Worm (Caenorhabditis elegans): ENCODE measurements around the gene mrp-3.
A peak's percentile ranks its signal among the peaks of the same experiment; 100 is the strongest.

Gene mrp-3

DNA sequence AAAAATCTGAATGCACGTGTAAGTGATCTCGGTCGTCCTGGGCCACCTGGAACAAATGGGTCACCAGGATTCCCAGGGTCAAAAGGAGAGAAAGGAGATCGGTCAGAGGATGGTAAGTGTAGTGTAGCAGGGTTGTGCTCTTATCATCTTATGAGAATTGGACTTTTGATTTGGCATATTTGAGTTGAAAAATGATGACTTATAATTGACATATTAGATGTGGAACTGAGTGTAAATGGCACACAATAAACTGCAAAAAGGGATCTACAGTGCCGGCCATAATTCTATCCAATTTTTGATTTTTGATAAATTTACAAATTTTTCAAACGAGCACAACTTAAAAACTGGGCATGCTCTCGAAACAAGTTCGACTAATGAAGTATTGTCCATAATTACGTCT is 5.1 kb upstream of the mrp-3 start:
- TF ChIP-seq efl-1 (optimal IDR thresholded peaks at IDR 0.05) (no peak), efl-1 (GFP tag; optimal IDR thresholded peaks at IDR 0.05 in 1 of 2) (peak in 1 of 2 experiments; percentile 1), tbx-2 (tag; optimal IDR thresholded peaks at IDR 0.05) (no peak)

DNA sequence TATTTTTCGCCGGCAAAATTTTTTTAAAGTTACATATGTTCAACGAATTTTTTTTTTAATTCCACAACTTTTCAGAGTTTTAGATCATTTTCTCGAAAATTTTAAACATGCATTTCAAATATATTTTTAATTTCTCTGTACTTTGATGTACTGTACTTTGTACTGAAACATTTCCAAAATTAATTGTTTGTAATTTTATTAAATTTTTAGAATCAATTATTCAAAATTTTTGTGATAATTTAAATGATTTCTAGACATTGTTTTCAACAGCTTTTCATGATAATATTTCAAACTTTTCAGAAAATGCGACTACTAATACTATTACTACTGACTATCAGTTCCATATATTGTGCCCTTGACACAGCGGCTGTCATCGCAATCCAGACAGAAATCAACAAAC is 4.6 kb upstream of the mrp-3 start, which contains the start of gene mec-5:
TSS of gene mec-5 (plus strand) at position 301 of the 400 bp plus-strand sequence.
- TF ChIP-seq nhr-77 (tag; optimal IDR thresholded peaks at IDR 0.05) = no peak
- no peak for TF ChIP-seq lsy-2 (tag; optimal IDR thresholded peaks at IDR 0.05)
- no peak for TF ChIP-seq nhr-47 (tag; optimal IDR thresholded peaks at IDR 0.05)
- TF ChIP-seq elt-3 (tag; optimal IDR thresholded peaks at IDR 0.05) = no peak
- TF ChIP-seq pax-3 (tag; optimal IDR thresholded peaks at IDR 0.05) = no peak
- no peak for TF ChIP-seq jun-1 (tag; optimal IDR thresholded peaks at IDR 0.05)
- TF ChIP-seq fkh-4 (tag; optimal IDR thresholded peaks at IDR 0.05; ENCODE audit: borderline replicate concordance) = no peak
- no peak for TF ChIP-seq vab-15 (tag; optimal IDR thresholded peaks at IDR 0.05)
- no peak for TF ChIP-seq C34B4.2 (tag; optimal IDR thresholded peaks at IDR 0.05)
- no peak for TF ChIP-seq nhr-237 (tag; optimal IDR thresholded peaks at IDR 0.05)
- TF ChIP-seq fkh-10 (GFP tag; optimal IDR thresholded peaks at IDR 0.05) = no peak
- no peak for TF ChIP-seq alr-1 (tag; optimal IDR thresholded peaks at IDR 0.05; ENCODE audit: borderline replicate concordance)
- TF ChIP-seq grh-1 (GFP tag; IDR thresholded peaks at IDR 0.05) = no peak

DNA sequence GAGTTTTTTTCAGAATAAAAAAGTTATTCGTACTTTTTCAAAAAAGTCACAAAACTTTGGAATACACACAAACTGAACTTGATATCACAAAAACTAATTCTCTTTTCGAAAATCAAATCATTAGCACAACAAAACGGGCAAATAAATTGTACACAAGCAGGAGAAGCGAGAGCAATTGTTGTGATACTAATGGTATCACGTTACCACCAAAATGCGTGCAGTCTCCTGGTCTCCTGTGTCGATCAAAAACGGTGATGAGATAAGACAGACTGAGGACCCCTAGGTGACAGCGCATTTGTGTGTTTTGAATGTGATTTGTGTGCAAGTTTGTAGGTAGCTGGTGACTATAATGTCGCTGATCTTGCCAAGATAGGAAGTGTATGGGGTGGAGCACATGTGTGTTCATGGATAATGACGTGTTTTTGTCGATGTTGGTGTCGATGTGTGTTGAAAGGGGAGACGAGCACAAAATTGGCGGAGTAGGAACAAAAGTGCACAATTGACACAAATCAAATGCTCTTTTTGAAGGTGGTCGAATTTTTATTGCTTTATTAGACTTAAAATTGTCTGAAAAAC is 723 bp upstream of the mrp-3 start:
- TF ChIP-seq nhr-20 (tag; optimal IDR thresholded peaks at IDR 0.05) (peak; percentile 19), elt-2 (tag; optimal IDR thresholded peaks at IDR 0.05) (peak; percentile 77), C34B4.2 (tag; optimal IDR thresholded peaks at IDR 0.05) (no peak), mdl-1 (tag; optimal IDR thresholded peaks at IDR 0.05) (peak in 1 of 2 experiments; percentile 9), lin-35 (GFP tag; optimal IDR thresholded peaks at IDR 0.05) (peak in 1 of 2 experiments; percentile 26)

DNA sequence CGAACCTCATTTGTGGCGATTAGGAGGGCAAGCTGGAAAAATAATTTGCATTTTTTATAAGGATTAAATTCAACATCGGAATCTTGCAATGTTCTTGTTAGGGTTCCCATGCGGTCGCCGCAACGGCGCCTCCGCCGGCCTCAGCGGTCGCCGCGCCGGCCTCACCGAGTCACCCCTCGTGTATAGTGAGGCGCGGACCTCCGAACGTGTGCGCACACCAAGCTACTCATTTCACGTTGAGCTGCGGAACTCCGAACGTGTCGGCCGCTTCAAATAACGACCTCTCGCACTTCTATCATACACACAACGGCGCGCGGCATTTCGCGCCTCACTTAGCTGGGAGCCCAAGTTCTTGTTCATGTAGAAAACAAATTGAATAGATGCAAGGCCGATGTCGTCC is 1.3 kb downstream of the mrp-3 start:
- TF ChIP-seq snu-23 (GFP tag; optimal IDR thresholded peaks at IDR 0.05) = no peak
- no peak for TF ChIP-seq rnt-1 (tag; optimal IDR thresholded peaks at IDR 0.05)
- TF ChIP-seq egl-27 (tag; optimal IDR thresholded peaks at IDR 0.05) = no peak
- no peak for TF ChIP-seq lir-3 (tag; optimal IDR thresholded peaks at IDR 0.05; ENCODE audit: poor library complexity)
- TF ChIP-seq C34B4.2 (tag; optimal IDR thresholded peaks at IDR 0.05) = no peak
- TF ChIP-seq tlp-1 (tag; optimal IDR thresholded peaks at IDR 0.05) = no peak
- TF ChIP-seq nhr-76 (tag; optimal IDR thresholded peaks at IDR 0.05) = no peak
- TF ChIP-seq dsc-1 (tag; optimal IDR thresholded peaks at IDR 0.05) = no peak
- TF ChIP-seq ceh-88 (GFP tag; IDR thresholded peaks at IDR 0.05) = no peak
- no peak for TF ChIP-seq nhr-28 (tag; optimal IDR thresholded peaks at IDR 0.05)
- TF ChIP-seq lin-35 (GFP tag; optimal IDR thresholded peaks at IDR 0.05) = no peak

DNA sequence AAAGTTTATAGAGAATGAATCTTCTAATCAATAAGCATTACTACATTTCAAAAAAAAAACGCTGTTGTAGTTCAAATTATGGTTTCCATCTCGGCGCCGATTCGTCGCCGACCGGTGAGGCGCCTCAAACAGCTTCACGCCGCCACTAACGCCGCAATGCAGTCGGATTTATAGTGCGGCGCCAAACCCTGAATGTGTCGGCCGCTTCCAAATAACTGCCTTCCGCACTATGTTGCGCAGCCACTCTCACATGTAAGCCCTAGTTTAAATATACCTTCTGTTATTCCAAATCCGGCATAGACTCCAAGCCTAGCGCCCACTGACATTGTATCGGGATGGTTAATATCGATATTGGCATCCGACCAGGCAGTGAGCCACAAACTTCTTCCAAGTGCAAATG is 6.3 kb downstream of the mrp-3 start:
- no peak for TF ChIP-seq lir-3 (tag; optimal IDR thresholded peaks at IDR 0.05; ENCODE audit: poor library complexity)
- no peak for TF ChIP-seq skn-1 (tag; optimal IDR thresholded peaks at IDR 0.05)

DNA sequence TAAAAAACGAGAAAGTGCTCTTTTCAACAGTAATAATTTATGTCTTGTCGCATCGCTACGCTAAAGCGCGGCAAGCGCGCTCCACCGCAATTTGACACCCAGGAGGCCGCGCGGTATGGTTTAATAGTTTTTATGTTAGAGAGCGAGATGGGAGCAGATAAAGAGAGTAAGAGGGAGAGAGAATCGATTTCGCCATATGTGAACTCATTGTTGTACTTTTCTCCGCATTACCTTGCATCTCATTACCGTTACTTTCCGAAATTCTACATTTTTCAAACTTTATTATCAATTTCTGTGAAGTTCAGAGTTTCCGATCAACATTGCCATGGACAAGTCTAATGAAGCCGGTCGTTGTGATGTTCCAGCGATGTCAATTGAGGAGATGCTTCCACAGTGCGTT is 15.7 kb downstream of the mrp-3 start, which contains the start of gene F31B9.3:
TSS of gene F31B9.3 (plus strand) at position 301 of the 400 bp plus-strand sequence.
- TF ChIP-seq zag-1 (tag; optimal IDR thresholded peaks at IDR 0.05) (no peak), nhr-47 (tag; optimal IDR thresholded peaks at IDR 0.05) (no peak), unc-62 (GFP tag; optimal IDR thresholded peaks at IDR 0.05) (no peak), C16A3.4 (tag; optimal IDR thresholded peaks at IDR 0.05) (no peak), fkh-10 (GFP tag; optimal IDR thresholded peaks at IDR 0.05) (no peak), isw-1 (GFP tag; IDR thresholded peaks at IDR 0.05) (no peak), dpl-1 (GFP tag; optimal IDR thresholded peaks at IDR 0.05) (no peak), lir-3 (tag; optimal IDR thresholded peaks at IDR 0.05; ENCODE audit: poor library complexity) (no peak), unc-30 (tag; optimal IDR thresholded peaks at IDR 0.05) (no peak), lin-39 (tag; optimal IDR thresholded peaks at IDR 0.05) (no peak), tlp-1 (tag; optimal IDR thresholded peaks at IDR 0.05) (no peak), nhr-20 (tag; optimal IDR thresholded peaks at IDR 0.05) (no peak)

Data from whole organism, L1 larva.